Worm (Caenorhabditis elegans): ENCODE results near the gene stt-3.

Gene stt-3

ce11 chrIII:6280070-6280596 lies 31.7 kb downstream of the stt-3 start, which contains the start of gene hmg-1.2 (continued):
- TF ChIP-seq C08G9.2 (tag; optimal IDR thresholded peaks at IDR 0.05): no peak
- no peak for TF ChIP-seq lim-6 (tag; optimal IDR thresholded peaks at IDR 0.05)
- TF ChIP-seq unc-42 (tag; optimal IDR thresholded peaks at IDR 0.05): peak; percentile 37
- TF ChIP-seq ztf-16 (tag; optimal IDR thresholded peaks at IDR 0.05): no peak
- TF ChIP-seq ceh-6 (GFP tag; optimal IDR thresholded peaks at IDR 0.05): no peak
- TF ChIP-seq unc-3 (GFP tag; conservative IDR thresholded peaks at IDR 0.05): no peak
- TF ChIP-seq unc-3 (tag; optimal IDR thresholded peaks at IDR 0.05): no peak
- TF ChIP-seq lin-11 (tag; optimal IDR thresholded peaks at IDR 0.05): no peak
- peak; percentile 76 for TF ChIP-seq nfya-1 (tag; optimal IDR thresholded peaks at IDR 0.05)
- TF ChIP-seq ceh-22 (tag; optimal IDR thresholded peaks at IDR 0.05): no peak
- TF ChIP-seq fax-1 (tag; optimal IDR thresholded peaks at IDR 0.05): no peak
- no peak for TF ChIP-seq nhr-11 (tag; optimal IDR thresholded peaks at IDR 0.05)
- peak; percentile 4 for TF ChIP-seq ceh-48 (tag; optimal IDR thresholded peaks at IDR 0.05)
- no peak for TF ChIP-seq gmeb-2 (tag; optimal IDR thresholded peaks at IDR 0.05)
- peak; percentile 79 for TF ChIP-seq unc-55 (GFP tag; optimal IDR thresholded peaks at IDR 0.05)
- TF ChIP-seq pat-9 (tag; optimal IDR thresholded peaks at IDR 0.05): no peak
- TF ChIP-seq che-1 (tag; optimal IDR thresholded peaks at IDR 0.05): no peak
- TF ChIP-seq fkh-10 (GFP tag; optimal IDR thresholded peaks at IDR 0.05): no peak
- peak; percentile 70 for TF ChIP-seq ref-2 (tag; optimal IDR thresholded peaks at IDR 0.05)
- TF ChIP-seq T23F11.4 (GFP tag; optimal IDR thresholded peaks at IDR 0.05): no peak
- no peak for TF ChIP-seq F13H6.1 (tag; optimal IDR thresholded peaks at IDR 0.05)
- no peak for TF ChIP-seq eyg-1 (tag; optimal IDR thresholded peaks at IDR 0.05)
- TF ChIP-seq ceh-19 (GFP tag; optimal IDR thresholded peaks at IDR 0.05): no peak
- TF ChIP-seq pros-1 (tag; optimal IDR thresholded peaks at IDR 0.05): peak; percentile 79
- TF ChIP-seq C38D4.7 (GFP tag; optimal IDR thresholded peaks at IDR 0.05): no peak
- peak; percentile 29 for TF ChIP-seq ceh-14 (tag; optimal IDR thresholded peaks at IDR 0.05)
- no peak for TF ChIP-seq K02D7.2 (tag; optimal IDR thresholded peaks at IDR 0.05)
- no peak for TF ChIP-seq hlh-6 (tag; optimal IDR thresholded peaks at IDR 0.05)
- peak; percentile 79 for TF ChIP-seq ceh-31 (tag; optimal IDR thresholded peaks at IDR 0.05)
- no peak for TF ChIP-seq elt-4 (tag; optimal IDR thresholded peaks at IDR 0.05)
- no peak for TF ChIP-seq unc-86 (tag; optimal IDR thresholded peaks at IDR 0.05)
- TF ChIP-seq pha-4 (tag; optimal IDR thresholded peaks at IDR 0.05): no peak
- TF ChIP-seq hlh-30 (tag; optimal IDR thresholded peaks at IDR 0.05; ENCODE audit: insufficient read depth): peak; percentile 74
- no peak for TF ChIP-seq npax-4 (tag; optimal IDR thresholded peaks at IDR 0.05)
- no peak for TF ChIP-seq Y22D7AL.16 (tag; optimal IDR thresholded peaks at IDR 0.05)
- TF ChIP-seq pqm-1 (tag; optimal IDR thresholded peaks at IDR 0.05): no peak
- no peak for TF ChIP-seq pax-1 (tag; optimal IDR thresholded peaks at IDR 0.05)
- TF ChIP-seq sox-2 (GFP tag; IDR thresholded peaks at IDR 0.05): no peak
- no peak for TF ChIP-seq ahr-1 (tag; optimal IDR thresholded peaks at IDR 0.05)
- no peak for TF ChIP-seq elt-2 (tag; optimal IDR thresholded peaks at IDR 0.05)
- no peak for TF ChIP-seq ceh-45 (GFP tag; IDR thresholded peaks at IDR 0.05)

DNA sequence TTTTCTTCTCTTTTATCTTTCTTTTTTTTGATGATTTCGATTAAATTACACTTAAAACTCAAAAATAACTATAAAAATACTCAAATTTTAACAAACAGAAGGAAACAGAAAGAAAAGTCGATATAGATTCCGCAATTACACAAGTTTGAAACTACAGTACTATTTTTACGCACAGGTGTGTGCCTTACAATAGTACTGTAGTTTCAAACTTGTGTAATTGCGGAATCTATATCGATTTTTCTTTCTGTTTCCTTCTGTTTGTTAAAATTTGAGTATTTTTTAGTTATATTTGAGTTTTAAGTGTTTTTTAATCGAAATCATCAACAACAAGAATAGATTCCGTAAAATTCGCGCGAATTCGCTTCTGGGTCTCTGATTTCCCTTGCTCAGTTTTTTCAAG lies 34.6 kb downstream of the stt-3 start:
- TF ChIP-seq pqm-1 (tag; optimal IDR thresholded peaks at IDR 0.05): no peak
- TF ChIP-seq fkh-10 (GFP tag; optimal IDR thresholded peaks at IDR 0.05): no peak
- no peak for TF ChIP-seq sdc-2 (tag; optimal IDR thresholded peaks at IDR 0.05)
- no peak for TF ChIP-seq pag-3 (tag; optimal IDR thresholded peaks at IDR 0.05; ENCODE audit: borderline replicate concordance)
- TF ChIP-seq rnt-1 (tag; optimal IDR thresholded peaks at IDR 0.05): no peak
- no peak for TF ChIP-seq nhr-11 (tag; optimal IDR thresholded peaks at IDR 0.05)
- no peak for TF ChIP-seq ceh-30 (tag; optimal IDR thresholded peaks at IDR 0.05)
